Worm (Caenorhabditis elegans): ENCODE measurements around the gene C13A2.3.

Gene C13A2.3

ce11 chrV:7282037-7282436 lies at the start of gene C13A2.3:
Gene C13A2.3, plus strand, starts transcription at chrV:7282337.
- no peak for TF ChIP-seq unc-62 (GFP tag; optimal IDR thresholded peaks at IDR 0.05)

- TF ChIP-seq unc-62 (GFP tag; optimal IDR thresholded peaks at IDR 0.05) = no peak
Observed at ce11 chrV:7234726-7235125, 47.4 kb upstream of the C13A2.3 start, which contains the start of gene C05C8.5. Gene C05C8.5, minus strand, starts transcription at chrV:7234826.

- TF ChIP-seq unc-62 (GFP tag; optimal IDR thresholded peaks at IDR 0.05) = no peak
Observed at ce11 chrV:7236694-7237093, 45.4 kb upstream of the C13A2.3 start.

ce11 chrV:7237094-7237132 lies 45.2 kb upstream of the C13A2.3 start, which contains the start of gene hpo-9:
Gene hpo-9, minus strand, starts transcription at chrV:7237130.
- no peak for TF ChIP-seq unc-62 (GFP tag; optimal IDR thresholded peaks at IDR 0.05)

- no peak for TF ChIP-seq unc-62 (GFP tag; optimal IDR thresholded peaks at IDR 0.05)
Observed at ce11 chrV:7237133-7237532, 45.0 kb upstream of the C13A2.3 start, which contains the start of gene hyls-1. Gene hyls-1, plus strand, starts transcription at chrV:7237381.

ce11 chrV:7239471-7239870 lies 42.7 kb upstream of the C13A2.3 start, which contains the start of gene C05C8.1:
Gene C05C8.1, plus strand, starts transcription at chrV:7239771.
- TF ChIP-seq unc-62 (GFP tag; optimal IDR thresholded peaks at IDR 0.05) = no peak

ce11 chrV:7246951-7247350 lies 35.2 kb upstream of the C13A2.3 start, which contains the start of gene C05C8.7:
Gene C05C8.7, minus strand, starts transcription at chrV:7247050.
- TF ChIP-seq unc-62 (GFP tag; optimal IDR thresholded peaks at IDR 0.05) = no peak

- TF ChIP-seq unc-62 (GFP tag; optimal IDR thresholded peaks at IDR 0.05) = no peak
Observed at ce11 chrV:7248227-7248953, 33.7 kb upstream of the C13A2.3 start.

- no peak for TF ChIP-seq unc-62 (GFP tag; optimal IDR thresholded peaks at IDR 0.05)
Observed at ce11 chrV:7255095-7255494, 27.0 kb upstream of the C13A2.3 start, which contains the start of gene C05C8.8. Gene C05C8.8, minus strand, starts transcription at chrV:7255195.

ce11 chrV:7258965-7259364 lies 23.2 kb upstream of the C13A2.3 start, which contains the start of gene C13A2.12:
Gene C13A2.12, plus strand, starts transcription at chrV:7259265.
- no peak for TF ChIP-seq unc-62 (GFP tag; optimal IDR thresholded peaks at IDR 0.05)

- no peak for TF ChIP-seq unc-62 (GFP tag; optimal IDR thresholded peaks at IDR 0.05)
Observed at ce11 chrV:7264042-7264441, 18.1 kb upstream of the C13A2.3 start, which contains the start of gene C13A2.9. Gene C13A2.9, minus strand, starts transcription at chrV:7264142.

- no peak for TF ChIP-seq unc-62 (GFP tag; optimal IDR thresholded peaks at IDR 0.05)
Observed at ce11 chrV:7266021-7266420, 16.1 kb upstream of the C13A2.3 start, which contains the start of gene C13A2.7. Gene C13A2.7, plus strand, starts transcription at chrV:7266321.

ce11 chrV:7269399-7269798 lies 12.7 kb upstream of the C13A2.3 start, which contains the start of gene C13A2.6:
Gene C13A2.6, plus strand, starts transcription at chrV:7269699.
- TF ChIP-seq unc-62 (GFP tag; optimal IDR thresholded peaks at IDR 0.05) = no peak

- no peak for TF ChIP-seq unc-62 (GFP tag; optimal IDR thresholded peaks at IDR 0.05)
Observed at ce11 chrV:7274992-7275391, 7.1 kb upstream of the C13A2.3 start, which contains the start of gene C13A2.10. Gene C13A2.10, minus strand, starts transcription at chrV:7275092.

- no peak for TF ChIP-seq unc-62 (GFP tag; optimal IDR thresholded peaks at IDR 0.05)
Observed at ce11 chrV:7275491-7275890, 6.6 kb upstream of the C13A2.3 start, which contains the start of gene C13A2.5. Gene C13A2.5, plus strand, starts transcription at chrV:7275791.

ce11 chrV:7279090-7279489 lies 3.0 kb upstream of the C13A2.3 start, which contains the start of gene C13A2.4:
Gene C13A2.4, plus strand, starts transcription at chrV:7279390.
- TF ChIP-seq unc-62 (GFP tag; optimal IDR thresholded peaks at IDR 0.05) = no peak

ce11 chrV:7288699-7289098 lies 6.6 kb downstream of the C13A2.3 start, which contains the start of gene C13A2.1:
Gene C13A2.1, plus strand, starts transcription at chrV:7288999.
- TF ChIP-seq unc-62 (GFP tag; optimal IDR thresholded peaks at IDR 0.05) = no peak
